Worm (Caenorhabditis elegans): ENCODE data around the gene srz-62.

ce11 chrIV:3873195-3873594 lies 27.1 kb upstream of the srz-62 start:
- TF ChIP-seq ref-1 (GFP tag; conservative IDR thresholded peaks at IDR 0.05) (no peak), ztf-29 (GFP tag; IDR thresholded peaks at IDR 0.05) (no peak), cog-1 (tag; optimal IDR thresholded peaks at IDR 0.05) (no peak)
